Worm (Caenorhabditis elegans): ENCODE data around the gene Y60A3A.16.
"Not testable (repeated sequence)": the region's sequence is repeated elsewhere in the genome, so short reads cannot be mapped to it uniquely, and the experiment has no call there.

Gene Y60A3A.16

DNA sequence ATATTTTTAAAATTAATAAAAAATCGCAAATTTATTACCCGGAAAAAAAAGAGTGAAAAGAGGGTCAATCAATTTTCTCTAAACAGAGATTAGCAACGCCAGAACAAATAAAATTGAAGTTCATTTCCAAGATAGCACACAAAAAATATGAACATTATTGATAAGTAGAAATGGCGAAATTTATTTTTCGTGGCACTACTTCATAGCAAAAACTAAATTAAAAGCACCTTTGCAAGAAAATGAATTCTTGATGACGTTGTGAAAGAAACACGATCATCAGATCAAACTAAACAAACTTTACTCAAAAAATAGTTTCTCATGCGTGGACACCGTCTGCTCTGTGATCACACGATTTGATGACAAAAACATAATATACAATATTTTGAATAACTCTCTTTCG lies at the start of gene Y60A3A.16:
Gene Y60A3A.16 (minus strand): TSS at position 101 of the 400 bp plus-strand sequence.
- no peak for TF ChIP-seq ztf-23 (GFP tag; IDR thresholded peaks at IDR 0.05)

DNA sequence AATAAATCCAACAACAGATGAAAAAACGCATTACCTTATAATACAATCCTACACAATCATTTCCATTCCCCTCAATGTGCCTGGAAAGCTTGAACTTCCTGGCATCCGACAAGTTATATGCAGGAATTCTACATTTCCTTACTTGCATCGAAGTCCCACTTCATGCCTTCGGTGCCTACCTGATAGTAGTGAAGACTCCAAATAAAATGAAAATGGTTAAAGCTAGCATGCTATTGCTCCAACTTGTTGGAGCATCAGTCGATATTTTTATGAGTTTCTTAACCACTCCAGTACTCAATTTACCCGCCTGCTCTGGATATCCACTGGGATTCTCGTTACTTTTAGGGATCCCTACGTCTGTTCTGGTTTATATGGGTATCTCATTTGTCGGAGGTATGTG lies 43.1 kb upstream of the Y60A3A.16 start, which contains the start of gene srh-171:
Gene srh-171 (plus strand): TSS at position 75 of the 400 bp plus-strand sequence.
- TF ChIP-seq flt-1 (GFP tag; IDR thresholded peaks at IDR 0.05) (no peak), med-1 (GFP tag; optimal IDR thresholded peaks at IDR 0.05; ENCODE audit: insufficient read depth) (no peak), ztf-29 (GFP tag; IDR thresholded peaks at IDR 0.05) (no peak), tab-1 (GFP tag; IDR thresholded peaks at IDR 0.05) (no peak), ztf-23 (GFP tag; IDR thresholded peaks at IDR 0.05) (no peak), klf-2 (GFP tag; conservative IDR thresholded peaks at IDR 0.05) (no peak), T22C8.4 (GFP tag; IDR thresholded peaks at IDR 0.05) (no peak), cog-1 (tag; optimal IDR thresholded peaks at IDR 0.05) (no peak), ref-1 (GFP tag; conservative IDR thresholded peaks at IDR 0.05) (no peak)

DNA sequence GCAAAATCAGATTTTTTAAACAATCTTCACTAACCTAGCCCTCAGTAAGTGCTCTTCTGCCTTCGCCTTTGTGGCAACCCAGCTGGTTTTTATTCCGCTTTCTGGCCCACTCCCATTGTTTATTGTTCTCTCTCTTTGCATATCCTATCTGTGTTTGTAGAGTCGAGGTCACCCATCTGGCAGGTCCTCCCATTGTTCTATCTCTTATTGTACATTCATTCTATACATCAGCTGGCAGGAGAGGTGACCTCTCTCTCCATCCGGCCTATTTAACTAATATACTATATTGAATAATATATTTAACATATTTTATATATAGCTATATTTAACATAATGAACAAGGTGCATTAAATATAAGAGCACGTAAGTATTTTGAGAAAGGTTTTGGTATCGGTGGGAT lies 39.5 kb upstream of the Y60A3A.16 start:
- TF ChIP-seq T22C8.4 (GFP tag; IDR thresholded peaks at IDR 0.05) (no peak), cog-1 (tag; optimal IDR thresholded peaks at IDR 0.05) (no peak), ztf-23 (GFP tag; IDR thresholded peaks at IDR 0.05) (no peak), klf-2 (GFP tag; conservative IDR thresholded peaks at IDR 0.05) (no peak), flt-1 (GFP tag; IDR thresholded peaks at IDR 0.05) (no peak), ref-1 (GFP tag; conservative IDR thresholded peaks at IDR 0.05) (no peak), tab-1 (GFP tag; IDR thresholded peaks at IDR 0.05) (no peak), ztf-29 (GFP tag; IDR thresholded peaks at IDR 0.05) (no peak), med-1 (GFP tag; optimal IDR thresholded peaks at IDR 0.05; ENCODE audit: insufficient read depth) (no peak)

DNA sequence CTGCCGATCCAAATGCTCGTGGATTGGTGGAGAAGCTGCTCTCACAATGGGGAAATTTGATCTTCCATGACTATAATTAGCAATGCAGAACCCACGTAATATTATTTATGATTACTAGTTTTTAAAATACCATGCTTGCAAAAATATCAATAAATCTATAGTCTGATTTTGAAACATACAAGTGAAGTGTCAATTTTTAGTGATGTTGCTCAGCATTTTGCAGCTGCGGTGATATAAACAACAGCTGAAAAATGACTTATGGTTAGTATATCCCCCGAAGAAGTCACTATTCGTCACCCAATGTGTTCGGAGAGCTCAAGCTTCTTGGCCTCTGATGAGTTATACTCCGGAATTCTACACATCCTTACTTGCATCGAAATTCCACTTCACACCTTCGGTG lies 36.2 kb upstream of the Y60A3A.16 start, which contains the start of gene srh-172:
Gene srh-172 (plus strand): TSS at position 301 of the 400 bp plus-strand sequence.
- TF ChIP-seq med-1 (GFP tag; optimal IDR thresholded peaks at IDR 0.05; ENCODE audit: insufficient read depth) (no peak), T22C8.4 (GFP tag; IDR thresholded peaks at IDR 0.05) (no peak), tab-1 (GFP tag; IDR thresholded peaks at IDR 0.05) (no peak), ztf-29 (GFP tag; IDR thresholded peaks at IDR 0.05) (no peak), cog-1 (tag; optimal IDR thresholded peaks at IDR 0.05) (no peak), klf-2 (GFP tag; conservative IDR thresholded peaks at IDR 0.05) (no peak), ref-1 (GFP tag; conservative IDR thresholded peaks at IDR 0.05) (no peak), ztf-23 (GFP tag; IDR thresholded peaks at IDR 0.05) (no peak), flt-1 (GFP tag; IDR thresholded peaks at IDR 0.05) (no peak)

DNA sequence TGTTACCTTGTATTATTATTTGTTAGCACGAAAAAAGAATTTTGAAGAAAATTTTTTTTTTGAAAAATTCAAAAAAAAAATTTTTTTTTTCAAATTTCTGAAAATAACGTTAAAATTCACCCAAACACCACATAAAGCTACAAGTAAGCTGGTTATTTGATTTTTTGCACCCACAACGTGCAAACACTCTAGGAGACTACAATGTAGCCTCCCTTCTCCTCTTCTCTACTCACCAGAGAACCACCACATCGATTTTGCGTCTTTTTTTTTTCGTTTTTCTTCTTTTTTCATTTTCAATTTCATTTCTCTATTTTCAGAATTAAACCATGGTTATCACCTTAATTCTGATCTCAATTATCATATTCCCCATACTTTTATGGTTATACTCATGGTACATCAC lies 32.7 kb upstream of the Y60A3A.16 start, which contains the start of gene abhd-3.1:
Gene abhd-3.1 (plus strand): TSS at position 318 of the 400 bp plus-strand sequence.
- TF ChIP-seq cog-1 (tag; optimal IDR thresholded peaks at IDR 0.05) (no peak), T22C8.4 (GFP tag; IDR thresholded peaks at IDR 0.05) (no peak), klf-2 (GFP tag; conservative IDR thresholded peaks at IDR 0.05) (no peak), med-1 (GFP tag; optimal IDR thresholded peaks at IDR 0.05; ENCODE audit: insufficient read depth) (no peak), ref-1 (GFP tag; conservative IDR thresholded peaks at IDR 0.05) (no peak), ztf-23 (GFP tag; IDR thresholded peaks at IDR 0.05) (no peak), tab-1 (GFP tag; IDR thresholded peaks at IDR 0.05) (no peak), flt-1 (GFP tag; IDR thresholded peaks at IDR 0.05) (no peak), ztf-29 (GFP tag; IDR thresholded peaks at IDR 0.05) (no peak)

DNA sequence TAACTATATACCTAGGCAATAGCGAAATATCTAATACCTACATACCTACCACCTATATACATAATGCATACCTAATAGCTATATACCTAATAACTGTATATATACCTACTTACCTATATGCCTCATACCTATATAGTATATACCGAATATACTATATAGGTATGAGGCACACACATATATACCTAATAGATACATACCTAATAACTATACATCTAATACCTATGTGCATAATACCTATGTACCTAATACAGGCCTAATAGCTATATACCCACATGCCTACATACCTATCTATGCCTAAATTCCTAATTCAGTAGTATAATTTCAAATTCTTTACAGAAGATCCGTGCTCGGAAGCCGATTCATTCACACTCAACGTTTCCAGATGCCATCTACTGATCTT lies 32.0 kb upstream of the Y60A3A.16 start:
- TF ChIP-seq cog-1 (tag; optimal IDR thresholded peaks at IDR 0.05) (no peak), tab-1 (GFP tag; IDR thresholded peaks at IDR 0.05) (no peak), ztf-23 (GFP tag; IDR thresholded peaks at IDR 0.05) (no peak), flt-1 (GFP tag; IDR thresholded peaks at IDR 0.05) (no peak), ref-1 (GFP tag; conservative IDR thresholded peaks at IDR 0.05) (no peak), med-1 (GFP tag; optimal IDR thresholded peaks at IDR 0.05; ENCODE audit: insufficient read depth) (no peak), ztf-29 (GFP tag; IDR thresholded peaks at IDR 0.05) (no peak), T22C8.4 (GFP tag; IDR thresholded peaks at IDR 0.05) (no peak), klf-2 (GFP tag; conservative IDR thresholded peaks at IDR 0.05) (no peak)

DNA sequence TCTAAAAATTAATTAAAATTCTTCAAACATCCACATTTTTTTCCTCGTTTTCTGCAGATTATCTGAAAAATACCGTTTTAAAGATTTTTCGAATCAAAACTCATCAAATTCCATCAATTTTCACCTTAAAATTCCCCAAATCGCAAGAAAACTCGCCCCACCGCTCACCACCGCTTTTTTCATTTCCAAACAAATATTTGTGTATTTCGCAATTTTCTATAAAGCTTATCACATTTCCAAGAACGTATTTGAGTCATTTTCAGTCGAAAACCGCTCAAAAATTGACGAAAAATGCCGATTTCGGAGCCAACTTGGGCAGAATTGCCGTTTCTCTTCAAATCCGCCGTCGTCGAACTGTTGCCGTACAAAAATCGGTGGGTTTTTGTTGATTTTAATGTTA lies 27.2 kb upstream of the Y60A3A.16 start, which contains the start of gene Y60A3A.8:
Gene Y60A3A.8 (plus strand): TSS at position 258 of the 400 bp plus-strand sequence.
- not testable (repeated sequence) for TF ChIP-seq ref-1 (GFP tag; conservative IDR thresholded peaks at IDR 0.05); ztf-29 (GFP tag; IDR thresholded peaks at IDR 0.05); cog-1 (tag; optimal IDR thresholded peaks at IDR 0.05)

DNA sequence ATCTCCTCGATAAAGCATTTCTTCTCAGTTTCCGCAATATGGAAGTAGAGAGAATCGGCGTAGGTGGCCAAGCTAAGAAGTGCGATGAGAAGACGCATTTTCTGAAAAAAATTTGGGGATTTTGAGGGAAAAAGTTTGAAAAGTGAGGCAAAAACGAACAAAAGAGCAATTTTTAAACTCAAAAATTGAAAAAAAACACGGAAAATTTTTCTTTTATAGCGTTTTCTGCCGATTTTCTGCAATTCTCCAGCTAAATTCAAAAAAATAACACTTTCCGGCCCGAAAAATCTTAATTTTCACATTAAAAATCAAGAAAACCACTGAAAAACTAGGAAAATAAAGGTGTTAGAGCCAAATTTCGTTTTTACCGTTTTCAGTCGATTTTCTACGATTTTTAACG lies 26.5 kb upstream of the Y60A3A.16 start, which contains the start of gene tmed-4:
Gene tmed-4 (minus strand): TSS at position 101 of the 400 bp plus-strand sequence.
- TF ChIP-seq ref-1 (GFP tag; conservative IDR thresholded peaks at IDR 0.05); cog-1 (tag; optimal IDR thresholded peaks at IDR 0.05); ztf-29 (GFP tag; IDR thresholded peaks at IDR 0.05): not testable (repeated sequence)

DNA sequence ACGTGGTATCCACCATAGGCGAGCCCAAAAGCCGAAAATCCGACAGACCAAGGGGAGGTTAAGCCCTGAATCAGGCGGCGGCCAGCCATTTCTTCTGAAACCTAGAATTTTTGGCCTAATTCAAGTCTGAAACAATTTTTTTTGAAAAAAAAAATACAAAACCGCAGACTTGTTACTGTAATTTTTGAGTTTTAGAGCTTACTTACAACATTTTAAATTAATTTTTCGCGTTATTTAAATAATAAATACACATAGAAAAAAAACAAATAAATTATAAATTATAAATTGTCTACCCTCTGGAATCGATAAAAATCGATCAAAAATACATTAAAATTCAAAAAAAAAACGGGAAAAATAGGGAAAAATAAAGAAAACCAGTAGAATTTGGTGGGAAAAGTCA lies 24.0 kb upstream of the Y60A3A.16 start, which contains the start of gene dhs-24:
Gene dhs-24 (minus strand): TSS at position 101 of the 400 bp plus-strand sequence.
- no peak for TF ChIP-seq cog-1 (tag; optimal IDR thresholded peaks at IDR 0.05)
- no peak for TF ChIP-seq ref-1 (GFP tag; conservative IDR thresholded peaks at IDR 0.05)
- no peak for TF ChIP-seq T22C8.4 (GFP tag; IDR thresholded peaks at IDR 0.05)
- no peak for TF ChIP-seq ztf-29 (GFP tag; IDR thresholded peaks at IDR 0.05)
- no peak for TF ChIP-seq klf-2 (GFP tag; conservative IDR thresholded peaks at IDR 0.05)
- TF ChIP-seq ztf-23 (GFP tag; IDR thresholded peaks at IDR 0.05), result no peak
- TF ChIP-seq flt-1 (GFP tag; IDR thresholded peaks at IDR 0.05), result no peak
- TF ChIP-seq tab-1 (GFP tag; IDR thresholded peaks at IDR 0.05), result no peak
- no peak for TF ChIP-seq med-1 (GFP tag; optimal IDR thresholded peaks at IDR 0.05; ENCODE audit: insufficient read depth)

DNA sequence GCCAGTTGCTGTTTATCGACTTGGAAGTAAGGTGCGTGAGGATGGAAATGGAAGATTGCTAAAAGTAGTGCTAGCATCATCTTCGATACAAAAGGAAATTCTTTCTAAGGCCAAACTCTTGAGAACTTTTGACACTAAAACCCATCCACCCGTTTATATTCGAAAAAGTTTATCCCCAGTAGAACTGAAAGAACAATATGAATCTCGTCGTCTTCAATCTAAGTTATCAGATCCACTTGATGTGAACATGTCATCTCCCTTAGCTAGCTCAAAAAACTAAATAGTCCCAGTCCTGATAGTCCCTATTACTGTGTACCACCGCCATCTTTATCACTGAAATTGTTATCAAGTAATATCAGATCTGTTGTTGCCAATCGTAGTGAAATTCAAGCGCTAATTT lies 14.4 kb upstream of the Y60A3A.16 start:
- no peak for TF ChIP-seq tab-1 (GFP tag; IDR thresholded peaks at IDR 0.05)
- no peak for TF ChIP-seq ref-1 (GFP tag; conservative IDR thresholded peaks at IDR 0.05)
- TF ChIP-seq cog-1 (tag; optimal IDR thresholded peaks at IDR 0.05), result no peak
- TF ChIP-seq med-1 (GFP tag; optimal IDR thresholded peaks at IDR 0.05; ENCODE audit: insufficient read depth), result no peak
- TF ChIP-seq ztf-29 (GFP tag; IDR thresholded peaks at IDR 0.05), result no peak
- no peak for TF ChIP-seq ztf-23 (GFP tag; IDR thresholded peaks at IDR 0.05)
- no peak for TF ChIP-seq flt-1 (GFP tag; IDR thresholded peaks at IDR 0.05)
- TF ChIP-seq T22C8.4 (GFP tag; IDR thresholded peaks at IDR 0.05), result no peak
- no peak for TF ChIP-seq klf-2 (GFP tag; conservative IDR thresholded peaks at IDR 0.05)
